Worm (Caenorhabditis elegans) whole organism, midembryonic: ENCODE measurements around the gene mon-2.

Experiments
- T22C8.4 ChIP-seq: fragments of 200-800 bp; sonication (Bioruptor generic); IDR thresholded peaks from 2 replicates; pipeline ENCODE4 v1.3.6; 2022; ENCODE audit warnings: missing genetic modification characterization, missing compliant biosample characterization
- cog-1 ChIP-seq: sonication (generic microtip); optimal IDR thresholded peaks from 2 replicates; lab custom pipeline; 2016; ENCODE audit warnings: missing genetic modification characterization, missing compliant biosample characterization
- flt-1 ChIP-seq: fragments of 200-800 bp; sonication (Bioruptor generic); IDR thresholded peaks from 2 replicates; pipeline ENCODE4 v1.3.6; 2022; ENCODE audit warnings: missing genetic modification characterization, missing compliant biosample characterization
- klf-2 ChIP-seq: fragments of 200-800 bp; sonication (Bioruptor generic); conservative IDR thresholded peaks from 2 replicates; pipeline ENCODE4 v1.3.6; 2022; ENCODE audit warnings: missing genetic modification reagents, missing genetic modification characterization, missing compliant biosample characterization
- med-1 ChIP-seq: sonication (generic microtip); optimal IDR thresholded peaks from 2 replicates; lab custom pipeline; 2017; ENCODE audit warnings: missing genetic modification characterization, mild to moderate bottlenecking, missing compliant biosample characterization, antibody characterized with exemption, missing genetic modification reagents; ENCODE audit not compliant: insufficient read depth
- ref-1 ChIP-seq: fragments of 200-800 bp; sonication (Bioruptor generic); conservative IDR thresholded peaks from 2 replicates; pipeline ENCODE4 v1.3.6; 2022; ENCODE audit warnings: missing genetic modification reagents, missing genetic modification characterization, missing compliant biosample characterization
- tab-1 ChIP-seq: fragments of 200-800 bp; sonication (Bioruptor generic); IDR thresholded peaks from 2 replicates; pipeline ENCODE4 v1.3.6; 2022; ENCODE audit warnings: missing genetic modification characterization, missing compliant biosample characterization
- ztf-23 ChIP-seq: fragments of 200-800 bp; sonication (Bioruptor generic); IDR thresholded peaks from 2 replicates; pipeline ENCODE4 v1.3.6; 2022; ENCODE audit warnings: missing genetic modification reagents, missing genetic modification characterization, missing compliant biosample characterization
- ztf-29 ChIP-seq: fragments of 200-800 bp; sonication (Bioruptor generic); IDR thresholded peaks from 2 replicates; pipeline ENCODE4 v1.3.6; 2022; ENCODE audit warnings: missing genetic modification reagents, missing genetic modification characterization, missing compliant biosample characterization

Gene mon-2

ce11 chrIV:12121076-12121475 lies 24.5 kb downstream of the mon-2 start, which contains the start of the genes ddb-1 and M18.6:
ddb-1 (minus strand) TSS chrIV:12121165.
M18.6 (plus strand) TSS chrIV:12121310.
- no peak for TF ChIP-seq cog-1
- no peak for TF ChIP-seq med-1 (GFP tag; lab: Kevin White, UChicago)
- TF ChIP-seq ztf-23 (GFP tag; lab: Robert Waterston, UW) = no peak
- TF ChIP-seq klf-2 = no peak
- no peak for TF ChIP-seq flt-1 (GFP tag; lab: Robert Waterston, UW)
- no peak for TF ChIP-seq ztf-29
- no peak for TF ChIP-seq T22C8.4 (GFP tag; lab: Robert Waterston, UW)
- no peak for TF ChIP-seq ref-1 (GFP tag; lab: Robert Waterston, UW)
- TF ChIP-seq tab-1 = no peak

ce11 chrIV:12122874-12123664 lies 26.5 kb downstream of the mon-2 start, which contains the start of gene aly-3:
aly-3 (plus strand) TSS chrIV:12123282.
- no peak for TF ChIP-seq flt-1 (GFP tag; lab: Robert Waterston, UW)
- TF ChIP-seq cog-1 = no peak
- TF ChIP-seq T22C8.4 (GFP tag; lab: Robert Waterston, UW) = no peak
- TF ChIP-seq ztf-29 = no peak
- TF ChIP-seq ztf-23 (GFP tag; lab: Robert Waterston, UW) = no peak
- TF ChIP-seq klf-2 = no peak
- TF ChIP-seq med-1 (GFP tag; lab: Kevin White, UChicago) = no peak
- TF ChIP-seq tab-1 = no peak

DNA sequence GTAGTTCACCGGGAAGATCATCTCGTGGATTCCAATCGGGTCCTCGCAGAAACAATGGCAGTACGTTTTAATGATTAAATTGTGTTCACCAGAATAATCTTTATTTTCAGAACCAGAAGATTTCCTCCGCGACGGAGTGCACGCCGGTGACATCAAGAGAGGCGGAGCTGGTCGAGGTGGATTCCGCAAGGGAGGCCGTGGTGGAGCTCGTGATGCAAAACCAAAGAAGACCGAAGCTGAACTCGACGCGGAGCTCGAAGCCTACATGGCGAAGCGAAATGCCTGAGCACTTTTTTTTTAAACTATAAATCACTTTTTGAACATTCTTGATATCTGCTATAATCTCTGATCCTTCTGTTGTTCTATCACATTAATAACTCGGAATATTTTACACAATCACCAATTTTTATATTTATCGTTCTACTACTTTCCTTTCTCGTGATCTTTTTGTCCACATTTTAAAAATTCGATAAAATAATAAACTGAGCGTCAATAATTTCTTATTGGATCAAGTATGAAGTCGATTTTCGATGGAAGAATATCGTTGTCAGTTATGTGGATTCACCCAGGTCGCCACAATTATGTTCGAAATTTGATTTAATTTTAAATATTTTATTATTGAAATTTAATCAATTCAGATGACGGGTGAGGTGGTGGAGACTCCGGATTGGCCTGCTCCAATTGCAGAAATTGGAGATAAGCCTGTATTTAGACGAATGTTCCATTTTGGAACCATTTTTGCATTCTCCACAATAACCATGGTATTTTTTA lies 27.9 kb downstream of the mon-2 start, which contains the start of gene dhhc-6:
TSS of gene dhhc-6 (plus strand) at position 639 of the 771 bp plus-strand sequence.
- TF ChIP-seq flt-1 (GFP tag; lab: Robert Waterston, UW) (0 out of 2 replicates have a peak, but pooled peaks have one; percentile 11), cog-1 (no peak)

- TF ChIP-seq klf-2 (no peak), cog-1 (no peak), tab-1 (no peak), T22C8.4 (GFP tag; lab: Robert Waterston, UW) (no peak), ztf-23 (GFP tag; lab: Robert Waterston, UW) (no peak), ref-1 (GFP tag; lab: Robert Waterston, UW) (no peak), med-1 (GFP tag; lab: Kevin White, UChicago) (no peak), ztf-29 (no peak), flt-1 (GFP tag; lab: Robert Waterston, UW) (no peak)
Observed at ce11 chrIV:12126740-12127472, 30.3 kb downstream of the mon-2 start.

DNA sequence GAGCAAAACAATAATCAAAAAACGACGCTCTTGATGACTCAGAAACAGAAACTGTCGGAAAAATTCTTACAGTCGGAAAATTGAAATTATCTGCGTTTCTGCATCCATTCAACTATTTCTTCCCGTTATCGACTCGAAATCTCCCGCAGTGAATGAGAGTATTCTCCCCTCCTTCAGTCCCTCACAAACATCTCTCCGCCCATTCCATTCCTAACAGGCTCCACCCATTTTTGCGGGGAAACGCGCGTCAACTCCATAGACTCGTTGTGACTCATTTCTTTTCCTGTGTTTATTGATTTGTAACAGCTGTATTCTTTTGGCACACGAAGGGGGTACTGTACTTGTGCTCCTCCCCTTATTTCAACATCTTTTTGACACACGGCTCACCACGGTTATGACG lies 31.3 kb downstream of the mon-2 start:
- no peak for TF ChIP-seq T22C8.4 (GFP tag; lab: Robert Waterston, UW)
- TF ChIP-seq klf-2 = no peak
- no peak for TF ChIP-seq cog-1
- TF ChIP-seq ref-1 (GFP tag; lab: Robert Waterston, UW) = no peak
- no peak for TF ChIP-seq med-1 (GFP tag; lab: Kevin White, UChicago)
- no peak for TF ChIP-seq ztf-23 (GFP tag; lab: Robert Waterston, UW)
- TF ChIP-seq ztf-29 = no peak
- no peak for TF ChIP-seq tab-1
- TF ChIP-seq flt-1 (GFP tag; lab: Robert Waterston, UW) = no peak

DNA sequence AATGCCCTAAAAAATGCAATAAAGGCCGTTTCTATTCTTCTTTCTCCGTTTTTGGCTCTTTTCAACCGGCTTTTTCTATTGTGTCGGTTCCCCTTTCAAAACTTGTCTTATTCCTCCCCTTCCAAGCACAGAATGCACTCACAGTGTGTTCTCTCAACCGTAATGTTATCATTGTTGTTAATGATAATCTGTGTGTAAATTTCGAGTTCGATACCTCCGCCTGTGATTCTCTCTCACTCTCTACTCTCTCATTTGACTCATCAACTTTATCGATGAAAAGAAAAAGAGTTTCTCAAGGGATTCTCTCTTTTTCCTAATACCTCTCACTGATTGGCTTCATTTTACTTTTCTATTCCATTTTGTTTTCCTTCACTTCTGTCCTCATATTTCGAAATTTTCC lies 32.1 kb downstream of the mon-2 start:
- no peak for TF ChIP-seq ref-1 (GFP tag; lab: Robert Waterston, UW)
- TF ChIP-seq klf-2 = no peak
- no peak for TF ChIP-seq med-1 (GFP tag; lab: Kevin White, UChicago)
- no peak for TF ChIP-seq ztf-23 (GFP tag; lab: Robert Waterston, UW)
- TF ChIP-seq flt-1 (GFP tag; lab: Robert Waterston, UW) = no peak
- TF ChIP-seq ztf-29 = no peak

DNA sequence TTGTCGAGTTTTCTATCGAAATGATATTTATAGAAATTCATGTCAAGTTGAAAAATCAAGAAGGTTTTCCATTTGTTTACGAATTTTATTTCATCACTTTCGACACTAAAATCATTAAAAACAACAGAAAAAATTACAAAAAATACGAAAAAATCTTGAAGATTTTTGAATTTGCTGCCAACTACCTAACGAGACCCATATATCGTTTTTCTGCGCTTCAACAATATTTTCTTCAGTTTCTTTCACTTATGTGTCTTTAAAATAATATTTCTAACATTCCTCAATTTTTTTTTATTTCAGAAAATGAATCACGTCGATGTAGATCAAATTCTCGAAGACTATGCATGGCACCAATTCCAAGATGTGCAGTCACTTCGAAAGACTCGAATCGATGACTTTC lies 32.6 kb downstream of the mon-2 start, which contains the start of gene lin-24:
TSS of gene lin-24 (plus strand) at position 301 of the 400 bp plus-strand sequence.
- no peak for TF ChIP-seq med-1 (GFP tag; lab: Kevin White, UChicago)
- no peak for TF ChIP-seq tab-1
- no peak for TF ChIP-seq cog-1
- TF ChIP-seq ztf-29 = no peak

DNA sequence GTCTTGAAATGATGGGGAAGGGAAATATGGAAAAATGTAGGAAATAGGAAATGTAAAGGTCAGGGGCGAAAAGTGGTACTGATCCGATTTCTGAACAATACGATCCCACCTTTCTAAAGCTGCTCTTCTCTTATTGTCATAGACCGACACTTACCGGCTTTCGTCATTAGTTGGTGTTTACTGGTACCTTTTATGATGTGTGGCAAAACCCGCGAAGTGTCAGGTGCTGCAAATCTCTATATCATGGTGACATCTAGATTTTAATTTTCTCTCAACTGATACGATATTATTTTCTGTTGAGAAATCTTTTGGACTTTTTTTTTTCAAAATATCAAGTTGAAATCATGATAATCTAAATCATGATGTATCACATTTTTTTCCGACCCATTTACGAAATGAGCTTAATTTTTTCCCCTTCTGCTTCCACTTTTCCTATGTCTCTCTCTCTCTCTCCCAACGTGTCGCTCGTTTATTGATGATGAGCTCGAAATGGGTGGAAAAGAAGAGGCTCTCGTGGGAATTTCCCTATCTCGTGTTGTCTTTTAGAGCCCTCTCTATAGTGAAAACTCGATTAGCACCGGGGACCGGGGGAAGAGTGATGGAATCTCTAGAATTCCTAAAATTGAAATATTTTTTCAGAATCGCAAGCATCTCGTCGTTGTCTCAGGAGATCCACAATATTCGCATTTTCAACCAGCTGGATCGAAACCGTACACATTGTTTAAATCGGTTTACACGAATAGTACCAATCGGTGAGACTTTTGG lies 34.9 kb downstream of the mon-2 start:
- no peak for TF ChIP-seq T22C8.4 (GFP tag; lab: Robert Waterston, UW)
- no peak for TF ChIP-seq ref-1 (GFP tag; lab: Robert Waterston, UW)
- TF ChIP-seq med-1 (GFP tag; lab: Kevin White, UChicago) = no peak
- no peak for TF ChIP-seq ztf-29
- TF ChIP-seq flt-1 (GFP tag; lab: Robert Waterston, UW) = no peak
- TF ChIP-seq tab-1 = no peak
- TF ChIP-seq ztf-23 (GFP tag; lab: Robert Waterston, UW) = no peak
- no peak for TF ChIP-seq klf-2
- TF ChIP-seq cog-1 = no peak

ce11 chrIV:12133776-12134175 lies 37.2 kb downstream of the mon-2 start:
- TF ChIP-seq ref-1 (GFP tag; lab: Robert Waterston, UW) (no peak), ztf-29 (no peak), ztf-23 (GFP tag; lab: Robert Waterston, UW) (no peak), cog-1 (no peak), flt-1 (GFP tag; lab: Robert Waterston, UW) (no peak; the same call in 1 of the 2 replicates), med-1 (GFP tag; lab: Kevin White, UChicago) (no peak), tab-1 (no peak), klf-2 (no peak), T22C8.4 (GFP tag; lab: Robert Waterston, UW) (no peak)
